Worm (Caenorhabditis elegans) whole organism, young adult: ENCODE results near the gene mec-3.

Source experiments
- B0261.1 ChIP-seq: sonication (generic microtip); optimal IDR thresholded peaks from 2 replicates; lab custom pipeline; 2016; ENCODE audit warnings: mild to moderate bottlenecking, missing genetic modification characterization, moderate library complexity, missing compliant biosample characterization
- B0336.3 ChIP-seq: fragments of 200-800 bp; sonication (Bioruptor generic); IDR thresholded peaks from 2 replicates; pipeline ENCODE4 v1.3.6; 2022; ENCODE audit warnings: missing genetic modification characterization, missing compliant biosample characterization
- C06A6.2 ChIP-seq: fragments of 200-800 bp; sonication (Bioruptor generic); conservative IDR thresholded peaks from 2 replicates; pipeline ENCODE4 v1.3.6; 2022; ENCODE audit warnings: missing genetic modification characterization, missing compliant biosample characterization
- C17E4.6 ChIP-seq: fragments of 200-800 bp; sonication (Bioruptor generic); IDR thresholded peaks from 2 replicates; pipeline ENCODE4 v1.3.6; 2022; ENCODE audit warnings: missing genetic modification reagents, missing genetic modification characterization, missing compliant biosample characterization
- F33H1.4 ChIP-seq: fragments of 200-800 bp; sonication (Bioruptor generic); IDR thresholded peaks from 2 replicates; pipeline ENCODE4 v1.3.6; 2022; ENCODE audit warnings: missing genetic modification reagents, missing genetic modification characterization, missing compliant biosample characterization
- F37B4.10 ChIP-seq: fragments of 200-800 bp; sonication (Bioruptor generic); IDR thresholded peaks from 2 replicates; pipeline ENCODE4 v1.3.6; 2022; ENCODE audit warnings: missing genetic modification characterization, missing compliant biosample characterization
- F52B5.7 ChIP-seq: sonication (generic microtip); optimal IDR thresholded peaks from 2 replicates; lab custom pipeline; 2016; ENCODE audit warnings: mild to moderate bottlenecking, missing genetic modification characterization, missing compliant biosample characterization
- F57A8.1 ChIP-seq: fragments of 200-800 bp; sonication (Bioruptor generic); optimal IDR thresholded peaks from 2 replicates; lab custom pipeline; 2018; ENCODE audit warnings: mild to moderate bottlenecking, missing genetic modification characterization, moderate library complexity, missing compliant biosample characterization
- F57C9.4 ChIP-seq: sonication (generic microtip); optimal IDR thresholded peaks from 2 replicates; lab custom pipeline; 2017; ENCODE audit warnings: mild to moderate bottlenecking, missing genetic modification characterization, missing compliant biosample characterization
- T07F8.4 ChIP-seq: sonication (generic microtip); optimal IDR thresholded peaks from 2 replicates; lab custom pipeline; 2016; ENCODE audit warnings: mild to moderate bottlenecking, missing genetic modification characterization, moderate library complexity, missing compliant biosample characterization
- Y67H2A.10 ChIP-seq: fragments of 200-800 bp; sonication (Bioruptor generic); conservative IDR thresholded peaks from 2 replicates; pipeline ENCODE4 v1.3.6; 2022; ENCODE audit warnings: missing genetic modification reagents, missing genetic modification characterization, missing compliant biosample characterization
- Y79H2A.3 ChIP-seq: fragments of 200-800 bp; sonication (Bioruptor generic); conservative IDR thresholded peaks from 2 replicates; pipeline ENCODE4 v1.3.6; 2022; ENCODE audit warnings: missing genetic modification reagents, missing genetic modification characterization, missing compliant biosample characterization
- ZK185.1 ChIP-seq: sonication (generic microtip); optimal IDR thresholded peaks from 2 replicates; lab custom pipeline; 2016; ENCODE audit warnings: mild to moderate bottlenecking, missing genetic modification characterization, missing compliant biosample characterization; ENCODE audit not compliant: poor library complexity, severe bottlenecking
- akir-1 ChIP-seq: fragments of 200-800 bp; sonication (Bioruptor generic); optimal IDR thresholded peaks from 2 replicates; lab custom pipeline; 2018; ENCODE audit warnings: mild to moderate bottlenecking, missing genetic modification characterization, moderate library complexity, missing compliant biosample characterization
- aptf-2 ChIP-seq: fragments of 200-800 bp; sonication (Bioruptor generic); conservative IDR thresholded peaks from 2 replicates; pipeline ENCODE4 v1.3.6; 2022; ENCODE audit warnings: missing genetic modification reagents, missing genetic modification characterization, missing compliant biosample characterization
- athp-1 ChIP-seq: sonication (generic microtip); optimal IDR thresholded peaks from 2 replicates; lab custom pipeline; 2017; ENCODE audit warnings: mild to moderate bottlenecking, missing genetic modification characterization, missing compliant biosample characterization
- attf-5 ChIP-seq: fragments of 200-800 bp; sonication (Bioruptor generic); optimal IDR thresholded peaks from 2 replicates; lab custom pipeline; 2018; ENCODE audit warnings: mild to moderate bottlenecking, missing genetic modification characterization, missing compliant biosample characterization
- ccch-3 ChIP-seq: fragments of 200-800 bp; sonication (Bioruptor generic); optimal IDR thresholded peaks from 2 replicates; lab custom pipeline; 2018; ENCODE audit warnings: mild to moderate bottlenecking, missing genetic modification characterization, missing compliant biosample characterization
- cebp-2 ChIP-seq: fragments of 200-800 bp; sonication (Bioruptor generic); IDR thresholded peaks from 2 replicates; pipeline ENCODE4 v1.3.6; 2022; ENCODE audit warnings: missing genetic modification characterization, missing compliant biosample characterization
- ceh-100 ChIP-seq: fragments of 200-800 bp; sonication (Bioruptor generic); IDR thresholded peaks from 2 replicates; pipeline ENCODE4 v1.3.6; 2022; ENCODE audit warnings: missing genetic modification reagents, missing genetic modification characterization, missing compliant biosample characterization
- ceh-91 ChIP-seq: fragments of 200-800 bp; sonication (Bioruptor generic); IDR thresholded peaks from 2 replicates; pipeline ENCODE4 v1.3.6; 2022; ENCODE audit warnings: missing genetic modification reagents, missing genetic modification characterization, missing compliant biosample characterization
- chd-7 ChIP-seq: sonication (generic microtip); optimal IDR thresholded peaks from 2 replicates; lab custom pipeline; 2016; ENCODE audit warnings: mild to moderate bottlenecking, missing genetic modification characterization, moderate library complexity, missing compliant biosample characterization
- egl-44 ChIP-seq: fragments of 200-800 bp; sonication (Bioruptor generic); IDR thresholded peaks from 2 replicates; pipeline ENCODE4 v1.3.6; 2022; ENCODE audit warnings: missing genetic modification reagents, missing genetic modification characterization, missing compliant biosample characterization
- ets-4 ChIP-seq: fragments of 200-800 bp; sonication (Bioruptor generic); optimal IDR thresholded peaks from 2 replicates; lab custom pipeline; 2018; ENCODE audit warnings: mild to moderate bottlenecking, missing genetic modification characterization, missing compliant biosample characterization
- gei-17 ChIP-seq: fragments of 200-800 bp; sonication (Bioruptor generic); optimal IDR thresholded peaks from 2 replicates; lab custom pipeline; 2018; ENCODE audit warnings: mild to moderate bottlenecking, missing genetic modification characterization, missing compliant biosample characterization
- hlh-26 ChIP-seq: fragments of 200-800 bp; sonication (Bioruptor generic); conservative IDR thresholded peaks from 2 replicates; pipeline ENCODE4 v1.3.6; 2022; ENCODE audit warnings: missing genetic modification reagents, missing genetic modification characterization, missing compliant biosample characterization
- hmg-20 ChIP-seq: fragments of 200-800 bp; sonication (Bioruptor generic); IDR thresholded peaks from 2 replicates; pipeline ENCODE4 v1.3.6; 2022; ENCODE audit warnings: missing genetic modification reagents, missing genetic modification characterization, missing compliant biosample characterization
- hsf-1 ChIP-seq: fragments of 200-800 bp; sonication (Bioruptor generic); IDR thresholded peaks from 2 replicates; pipeline ENCODE4 v1.3.6; 2022; ENCODE audit warnings: missing genetic modification reagents, missing genetic modification characterization, missing compliant biosample characterization
- let-526 ChIP-seq: fragments of 200-800 bp; sonication (Bioruptor generic); IDR thresholded peaks from 2 replicates; pipeline ENCODE4 v1.3.6; 2022; ENCODE audit warnings: missing genetic modification reagents, missing genetic modification characterization, missing compliant biosample characterization
- let-607 ChIP-seq, 2 experiments: fragments of 200-800 bp in 1 of 2; sonication (Bioruptor generic) in 1 of 2; sonication (generic microtip) in 1 of 2; optimal IDR thresholded peaks; 2 replicates each; lab custom pipeline; 2016 to 2018; ENCODE audit warnings: mild to moderate bottlenecking in 2 of 2, missing compliant biosample characterization in 2 of 2, missing genetic modification characterization in 2 of 2, moderate library complexity in 2 of 2, missing genotype in 1 of 2
- lin-26 ChIP-seq: fragments of 200-800 bp; sonication (Bioruptor generic); IDR thresholded peaks from 2 replicates; pipeline ENCODE4 v1.3.6; 2022; ENCODE audit warnings: missing genetic modification reagents, missing genetic modification characterization, missing compliant biosample characterization
- lsl-1 ChIP-seq: fragments of 200-800 bp; sonication (Bioruptor generic); optimal IDR thresholded peaks from 2 replicates; lab custom pipeline; 2018; ENCODE audit warnings: mild to moderate bottlenecking, missing genetic modification characterization, moderate library complexity, missing compliant biosample characterization
- madf-10 ChIP-seq: sonication (generic microtip); optimal IDR thresholded peaks from 2 replicates; lab custom pipeline; 2016; ENCODE audit warnings: mild to moderate bottlenecking, missing genetic modification characterization, missing compliant biosample characterization
- madf-3 ChIP-seq: fragments of 200-800 bp; sonication (Bioruptor generic); IDR thresholded peaks from 2 replicates; pipeline ENCODE4 v1.3.6; 2022; ENCODE audit warnings: missing genetic modification reagents, missing genetic modification characterization, missing compliant biosample characterization
- mcd-1 ChIP-seq: fragments of 200-800 bp; sonication (Bioruptor generic); IDR thresholded peaks from 2 replicates; pipeline ENCODE4 v1.3.6; 2022; ENCODE audit warnings: missing genetic modification reagents, missing genetic modification characterization, missing compliant biosample characterization
- mel-28 ChIP-seq: sonication (generic microtip); optimal IDR thresholded peaks from 2 replicates; lab custom pipeline; 2016; ENCODE audit warnings: borderline replicate concordance, mild to moderate bottlenecking, missing genetic modification characterization, missing compliant biosample characterization
- nfya-1 ChIP-seq: sonication (generic microtip); optimal IDR thresholded peaks from 2 replicates; lab custom pipeline; 2017; ENCODE audit warnings: antibody characterized with exemption, missing compliant biosample characterization, missing genetic modification characterization, borderline replicate concordance; ENCODE audit not compliant: insufficient read depth
- nfya-2 ChIP-seq: fragments of 200-800 bp; sonication (Bioruptor generic); IDR thresholded peaks from 2 replicates; pipeline ENCODE4 v1.3.6; 2022; ENCODE audit warnings: missing genetic modification reagents, missing genetic modification characterization, missing compliant biosample characterization
- nfyb-1 ChIP-seq: fragments of 200-800 bp; sonication (Bioruptor generic); IDR thresholded peaks from 2 replicates; pipeline ENCODE4 v1.3.6; 2022; ENCODE audit warnings: missing genetic modification reagents, missing genetic modification characterization, missing compliant biosample characterization
- nhr-120 ChIP-seq: fragments of 200-800 bp; sonication (Bioruptor generic); IDR thresholded peaks from 2 replicates; pipeline ENCODE4 v1.3.6; 2022; ENCODE audit warnings: missing genetic modification characterization, missing compliant biosample characterization
- nhr-27 ChIP-seq: fragments of 200-800 bp; sonication (Bioruptor generic); optimal IDR thresholded peaks from 2 replicates; lab custom pipeline; 2018; ENCODE audit warnings: mild to moderate bottlenecking, missing genetic modification characterization, moderate library complexity, missing compliant biosample characterization
- pha-4 ChIP-seq: fragments of 150-350 bp; sonication (generic microtip); optimal IDR thresholded peaks from 2 replicates; lab custom pipeline; 2014; ENCODE audit warnings: missing biosample characterization, missing genetic modification reagents, missing genetic modification characterization
- rec-8 ChIP-seq, 2 experiments: sonication (generic microtip); optimal IDR thresholded peaks; 2 replicates each; lab custom pipeline; 2016; ENCODE audit warnings: mild to moderate bottlenecking in 2 of 2, missing genetic modification characterization in 2 of 2, missing genetic modification reagents in 2 of 2, missing genotype in 2 of 2, missing biosample characterization in 1 of 2, missing compliant biosample characterization in 1 of 2, moderate library complexity in 1 of 2
- snpc-1.1 ChIP-seq: sonication (generic microtip); optimal IDR thresholded peaks from 2 replicates; lab custom pipeline; 2017; ENCODE audit warnings: missing genetic modification characterization, mild to moderate bottlenecking, missing compliant biosample characterization, antibody characterized with exemption, moderate library complexity, missing genotype, missing genetic modification reagents; ENCODE audit not compliant: insufficient read depth
- unc-130 ChIP-seq: sonication (generic microtip); optimal IDR thresholded peaks from 2 replicates; lab custom pipeline; 2016; ENCODE audit warnings: missing genetic modification reagents, missing genetic modification characterization, missing compliant biosample characterization
- unc-62 ChIP-seq: fragments of 150-350 bp; optimal IDR thresholded peaks from 2 replicates; lab custom pipeline; 2014; ENCODE audit warnings: missing biosample characterization, missing genetic modification reagents, missing genetic modification characterization

Gene mec-3

DNA sequence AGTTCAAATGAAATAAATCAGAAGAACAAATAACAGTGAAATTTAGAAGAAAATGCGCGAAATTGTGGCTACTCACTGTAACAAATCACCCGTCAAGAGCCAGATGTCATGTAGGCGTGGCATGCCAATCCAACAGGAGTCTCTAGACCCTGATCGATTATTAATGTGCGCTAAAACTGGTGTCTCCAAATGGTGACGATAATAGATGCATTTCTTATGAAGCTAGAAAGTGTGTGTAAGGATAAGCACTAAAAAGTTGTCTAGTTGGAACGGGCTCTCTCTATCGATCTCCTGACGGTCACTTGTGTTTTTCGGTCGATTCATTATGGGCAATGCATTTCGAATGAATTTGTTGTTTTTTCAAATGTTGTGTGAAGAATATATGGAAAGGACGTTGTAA, at the start of gene mec-3:
Gene mec-3 (minus strand): TSS at position 101 of the 400 bp plus-strand sequence.
- TF ChIP-seq C06A6.2 (GFP tag; lab: Robert Waterston, UW) (no peak), F33H1.4 (no peak), madf-10 (no peak), nhr-120 (GFP tag; lab: Robert Waterston, UW) (no peak), B0261.1 (tag; lab: Kevin White, UChicago) (no peak), madf-3 (GFP tag; lab: Robert Waterston, UW) (no peak), F57A8.1 (GFP tag; lab: Kevin White, UChicago) (no peak), let-607 (tag; optimal IDR thresholded peaks at IDR 0.05; lab: Kevin White, UChicago) (no peak), chd-7 (tag; lab: Kevin White, UChicago) (no peak), F37B4.10 (GFP tag; lab: Robert Waterston, UW) (no peak), T07F8.4 (tag; lab: Kevin White, UChicago) (no peak), unc-130 (GFP tag; lab: Kevin White, UChicago) (no peak), F52B5.7 (tag; lab: Kevin White, UChicago) (no peak), B0336.3 (no peak), cebp-2 (no peak), C17E4.6 (GFP tag; lab: Robert Waterston, UW) (no peak), aptf-2 (GFP tag; lab: Robert Waterston, UW) (no peak), Y67H2A.10 (no peak), let-526 (GFP tag; lab: Robert Waterston, UW) (no peak)

- TF ChIP-seq nhr-27 (tag; lab: Kevin White, UChicago) (no peak), akir-1 (no peak), B0336.3 (peak; percentile 56), Y67H2A.10 (no peak), nfya-2 (GFP tag; lab: Robert Waterston, UW) (no peak), gei-17 (no peak), ceh-91 (GFP tag; lab: Robert Waterston, UW) (no peak), ZK185.1 (tag; lab: Kevin White, UChicago) (no peak), attf-5 (GFP tag; lab: Kevin White, UChicago) (no peak), F57C9.4 (tag; lab: Kevin White, UChicago) (no peak), ets-4 (peak; percentile 39), C17E4.6 (GFP tag; lab: Robert Waterston, UW) (no peak), hlh-26 (GFP tag; lab: Robert Waterston, UW) (no peak), pha-4 (tag; lab: Kevin White, UChicago) (peak; percentile 15), egl-44 (0 out of 2 replicates have a peak, but pooled peaks have one; percentile 13), ccch-3 (no peak), hmg-20 (no peak), mel-28 (tag; lab: Kevin White, UChicago) (no peak), T07F8.4 (tag; lab: Kevin White, UChicago) (no peak), ceh-100 (no peak), aptf-2 (GFP tag; lab: Robert Waterston, UW) (no peak), snpc-1.1 (tag; lab: Kevin White, UChicago) (no peak), F37B4.10 (GFP tag; lab: Robert Waterston, UW) (no peak), hsf-1 (GFP tag; lab: Robert Waterston, UW) (peak; percentile 59), nfya-1 (tag; lab: Kevin White, UChicago) (no peak), athp-1 (tag; lab: Kevin White, UChicago) (no peak), lsl-1 (no peak), lin-26 (no peak), rec-8 (tag; optimal IDR thresholded peaks at IDR 0.05; lab: Kevin White, UChicago) (no peak), nfyb-1 (GFP tag; lab: Robert Waterston, UW) (no peak), Y79H2A.3 (no peak), unc-62 (GFP tag; lab: Kevin White, UChicago) (peak; percentile 41), mcd-1 (GFP tag; lab: Robert Waterston, UW) (no peak)
Observed at ce11 chrIV:10511432-10511831, 49.8 kb upstream of the mec-3 start.
